Fruit fly (Drosophila melanogaster): ENCODE results near the gene b.

Gene b

DNA sequence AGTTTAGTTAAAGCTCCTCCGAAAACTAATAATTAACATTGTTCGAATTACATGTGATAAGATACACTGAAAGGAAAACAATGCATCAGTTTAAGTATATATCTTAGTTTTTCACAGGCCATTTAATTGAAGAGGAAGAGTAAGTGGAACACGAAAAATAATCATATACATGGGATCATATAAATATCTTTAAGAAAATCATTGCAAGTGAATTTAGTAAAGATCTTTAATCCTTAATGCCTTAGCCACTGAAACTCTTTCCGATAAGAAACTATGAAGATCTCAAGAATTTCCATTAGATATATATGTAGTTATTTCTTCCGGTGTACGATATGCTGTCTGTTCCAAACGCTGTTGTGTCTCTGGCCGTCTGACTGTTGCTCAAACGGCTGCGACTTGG is 42.4 kb upstream of the b start (continued):
- TF ChIP-seq B-H1 (GFP tag; IDR thresholded peaks at IDR 0.05) = peak; percentile 33; the same call in 1 of the 3 replicates
- TF ChIP-seq NfI (GFP tag; optimal IDR thresholded peaks at IDR 0.05) = peak; percentile 53
- peak; percentile 30 for TF ChIP-seq Vsx1 (GFP tag; optimal IDR thresholded peaks at IDR 0.05)
- TF ChIP-seq pzg (GFP tag; optimal IDR thresholded peaks at IDR 0.05) = no peak
- no peak for TF ChIP-seq gfzf (GFP tag; optimal IDR thresholded peaks at IDR 0.05)
- TF ChIP-seq amos (GFP tag; IDR thresholded peaks at IDR 0.05; ENCODE audit: partially characterized antibody) = no peak
- no peak for TF ChIP-seq CTCF (GFP tag; optimal IDR thresholded peaks at IDR 0.05)
- TF ChIP-seq CG4328 (GFP tag; optimal IDR thresholded peaks at IDR 0.05) = no peak
- TF ChIP-seq cad (GFP tag; optimal IDR thresholded peaks at IDR 0.05) = no peak
- no peak for TF ChIP-seq CG13123 (GFP tag; optimal IDR thresholded peaks at IDR 0.05)
- TF ChIP-seq lmd (GFP tag; IDR thresholded peaks at IDR 0.05) = peak; percentile 66
- TF ChIP-seq CG17359 (tag; optimal IDR thresholded peaks at IDR 0.05) = peak; percentile 61
- TF ChIP-seq lilli (GFP tag; optimal IDR thresholded peaks at IDR 0.05) = peak; percentile 60
- peak; percentile 18 for TF ChIP-seq Mad (GFP tag; optimal IDR thresholded peaks at IDR 0.05)
- peak; percentile 71 for TF ChIP-seq Ptx1 (GFP tag; IDR thresholded peaks at IDR 0.05)
- 0 out of 2 replicates have a peak, but pooled peaks have one; percentile 37 for TF ChIP-seq Atf6 (GFP tag; IDR thresholded peaks at IDR 0.05)
- no peak for TF ChIP-seq CG10959 (GFP tag; IDR thresholded peaks at IDR 0.05)
- peak; percentile 17 for TF ChIP-seq CG12299 (tag; optimal IDR thresholded peaks at IDR 0.05)
- no peak for TF ChIP-seq ato (GFP tag; IDR thresholded peaks at IDR 0.05; ENCODE audit: partially characterized antibody)
- peak; percentile 59 for TF ChIP-seq run (tag; optimal IDR thresholded peaks at IDR 0.05)
- TF ChIP-seq odd (GFP tag; optimal IDR thresholded peaks at IDR 0.05) = peak; percentile 47
- TF ChIP-seq sisA (GFP tag; IDR thresholded peaks at IDR 0.05) = peak; percentile 59
- peak; percentile 61 for TF ChIP-seq CG18599 (GFP tag; optimal IDR thresholded peaks at IDR 0.05)
- TF ChIP-seq mam (GFP tag; optimal IDR thresholded peaks at IDR 0.05) = peak; percentile 27
- TF ChIP-seq HLH54F (GFP tag; optimal IDR thresholded peaks at IDR 0.05) = peak; percentile 35
- no peak for TF ChIP-seq MTF-1 (GFP tag; optimal IDR thresholded peaks at IDR 0.05; ENCODE audit: borderline replicate concordance)
- TF ChIP-seq Ets97D (GFP tag; optimal IDR thresholded peaks at IDR 0.05) = peak; percentile 24
- no peak for TF ChIP-seq crol (GFP tag; IDR thresholded peaks at IDR 0.05)
- no peak for TF ChIP-seq dati (GFP tag; IDR thresholded peaks at IDR 0.05)
- TF ChIP-seq CG18764 (GFP tag; optimal IDR thresholded peaks at IDR 0.05) = no peak
- TF ChIP-seq Mes4 (GFP tag; optimal IDR thresholded peaks at IDR 0.05) = peak; percentile 6
- peak; percentile 21 for TF ChIP-seq zfh2 (GFP tag; optimal IDR thresholded peaks at IDR 0.05)
- TF ChIP-seq CG4404 (GFP tag; IDR thresholded peaks at IDR 0.05) = no peak
- TF ChIP-seq CG17361 (GFP tag; IDR thresholded peaks at IDR 0.05) = peak; percentile 65
- TF ChIP-seq CG16863 (GFP tag; optimal IDR thresholded peaks at IDR 0.05) = peak; percentile 8
- TF ChIP-seq CG2129 (GFP tag; IDR thresholded peaks at IDR 0.05; ENCODE audit: partially characterized antibody) = no peak
- no peak for TF ChIP-seq chm (GFP tag; IDR thresholded peaks at IDR 0.05)
- peak in 1 of 3 experiments; percentile 52 for TF ChIP-seq lola (GFP tag; optimal IDR thresholded peaks at IDR 0.05)
- peak; percentile 60 for TF ChIP-seq CG8388 (GFP tag; optimal IDR thresholded peaks at IDR 0.05)
- no peak for TF ChIP-seq CG8089 (GFP tag; optimal IDR thresholded peaks at IDR 0.05)
- peak; percentile 54; the same call in 2 of the 3 replicates for TF ChIP-seq CG11560 (tag; IDR thresholded peaks at IDR 0.05)
- TF ChIP-seq Mrtf (GFP tag; IDR thresholded peaks at IDR 0.05) = 0 out of 3 replicates have a peak, but pooled peaks have one; percentile 34
- TF ChIP-seq zf30C (GFP tag; optimal IDR thresholded peaks at IDR 0.05) = peak; percentile 8
- peak; percentile 20; the same call in 1 of the 2 replicates for TF ChIP-seq CG14441 (GFP tag; IDR thresholded peaks at IDR 0.05)
- TF ChIP-seq Ssrp (tag; optimal IDR thresholded peaks at IDR 0.05) = peak; percentile 66
- TF ChIP-seq unpg (GFP tag; optimal IDR thresholded peaks at IDR 0.05) = peak; percentile 65
- peak; percentile 40 for TF ChIP-seq fd3F (GFP tag; optimal IDR thresholded peaks at IDR 0.05)
- peak; percentile 51 for TF ChIP-seq bab2 (GFP tag; optimal IDR thresholded peaks at IDR 0.05)
- TF ChIP-seq CG14710 (tag; optimal IDR thresholded peaks at IDR 0.05) = peak; percentile 1
- TF ChIP-seq twi (tag; optimal IDR thresholded peaks at IDR 0.05) = no peak
- TF ChIP-seq exex (tag; optimal IDR thresholded peaks at IDR 0.05) = no peak

All from whole organism, embryonic.